Fruit fly (Drosophila melanogaster) whole organism, embryonic: ENCODE results near the gene shams.

Source experiments
- Atf-2 ChIP-seq: fragments of 200-800 bp; sonication (Bioruptor generic); optimal IDR thresholded peaks from 2 replicates; lab custom pipeline; 2016; ENCODE audit warnings: missing biosample characterization, missing genetic modification characterization
- B-H2 ChIP-seq: fragments of 200-800 bp; sonication (Bioruptor generic); optimal IDR thresholded peaks from 2 replicates; lab custom pipeline; 2018; ENCODE audit warnings: missing biosample characterization, mild to moderate bottlenecking, missing genetic modification characterization
- BtbVII ChIP-seq: fragments of 200-800 bp; sonication (Bioruptor generic); optimal IDR thresholded peaks from 3 replicates; lab custom pipeline; 2017; ENCODE audit warnings: missing biosample characterization, mild to moderate bottlenecking, missing genetic modification characterization
- CG10274 ChIP-seq: fragments of 200-800 bp; sonication (Bioruptor generic); optimal IDR thresholded peaks from 3 replicates; lab custom pipeline; 2017; ENCODE audit warnings: missing biosample characterization, mild to moderate bottlenecking, missing genetic modification characterization
- CG10321 ChIP-seq: fragments of 200-800 bp; sonication (Bioruptor generic); IDR thresholded peaks from 2 replicates; pipeline ENCODE4 v1.3.6; 2022; ENCODE audit warnings: missing biosample characterization, missing genetic modification characterization
- CG10431 ChIP-seq: fragments of 200-800 bp; sonication (Bioruptor generic); optimal IDR thresholded peaks from 3 replicates; lab custom pipeline; 2018; ENCODE audit warnings: missing biosample characterization, mild to moderate bottlenecking, missing genetic modification characterization
- CG10462 ChIP-seq: fragments of 200-800 bp; sonication (Bioruptor generic); optimal IDR thresholded peaks from 2 replicates; lab custom pipeline; 2016; ENCODE audit warnings: missing biosample characterization, missing genetic modification characterization
- CG12236 ChIP-seq: fragments of 200-800 bp; sonication (Bioruptor generic); optimal IDR thresholded peaks from 2 replicates; lab custom pipeline; 2016; ENCODE audit warnings: missing biosample characterization, missing genetic modification characterization
- CG12769 ChIP-seq: fragments of 200-800 bp; sonication (Bioruptor generic); optimal IDR thresholded peaks from 2 replicates; lab custom pipeline; 2019; ENCODE audit warnings: missing biosample characterization, mild to moderate bottlenecking, missing genetic modification characterization, moderate library complexity
- CG12942 ChIP-seq: fragments of 200-800 bp; sonication (Bioruptor generic); optimal IDR thresholded peaks from 3 replicates; lab custom pipeline; 2016; ENCODE audit warnings: missing biosample characterization, missing genetic modification characterization
- CG13624 ChIP-seq: fragments of 200-800 bp; sonication (Bioruptor generic); optimal IDR thresholded peaks from 2 replicates; lab custom pipeline; 2016; ENCODE audit warnings: missing biosample characterization, missing genetic modification characterization
- CG1529 ChIP-seq: fragments of 200-800 bp; sonication (Bioruptor generic); optimal IDR thresholded peaks from 3 replicates; lab custom pipeline; 2018; ENCODE audit warnings: missing biosample characterization, missing genetic modification characterization
- CG15479 ChIP-seq: fragments of 200-800 bp; sonication (Bioruptor generic); optimal IDR thresholded peaks from 3 replicates; lab custom pipeline; 2019; ENCODE audit warnings: missing biosample characterization, mild to moderate bottlenecking, missing genetic modification characterization, moderate library complexity
- CG16863 ChIP-seq: fragments of 200-800 bp; sonication (Bioruptor generic); optimal IDR thresholded peaks from 3 replicates; lab custom pipeline; 2016; ENCODE audit warnings: missing biosample characterization, missing genetic modification characterization
- CG17328 ChIP-seq: fragments of 200-800 bp; sonication (Bioruptor generic); IDR thresholded peaks from 2 replicates; pipeline ENCODE4 v1.3.6; 2022; ENCODE audit warnings: missing biosample characterization, missing genetic modification characterization
- CG18764 ChIP-seq: fragments of 200-800 bp; sonication (Bioruptor generic); optimal IDR thresholded peaks from 3 replicates; lab custom pipeline; 2016; ENCODE audit warnings: missing biosample characterization, missing genetic modification characterization
- CG2116 ChIP-seq: fragments of 200-800 bp; sonication (Bioruptor generic); optimal IDR thresholded peaks from 3 replicates; lab custom pipeline; 2018; ENCODE audit warnings: missing biosample characterization, mild to moderate bottlenecking, missing genetic modification characterization
- CG2199 ChIP-seq: fragments of 200-800 bp; sonication (Bioruptor generic); IDR thresholded peaks from 3 replicates; pipeline ENCODE4 v1.3.6; 2022; ENCODE audit warnings: missing biosample characterization, missing genetic modification characterization
- CG3838 ChIP-seq: fragments of 200-800 bp; sonication (Bioruptor generic); optimal IDR thresholded peaks from 3 replicates; lab custom pipeline; 2016; ENCODE audit warnings: missing biosample characterization, missing genetic modification characterization
- CG5953 ChIP-seq: fragments of 200-800 bp; sonication (Bioruptor generic); IDR thresholded peaks from 2 replicates; pipeline ENCODE4 v1.3.6; 2022; ENCODE audit warnings: missing biosample characterization, missing genetic modification characterization
- CG6689 ChIP-seq: fragments of 200-800 bp; sonication (Bioruptor generic); IDR thresholded peaks from 2 replicates; pipeline ENCODE4 v1.3.6; 2022; ENCODE audit warnings: missing biosample characterization, missing genetic modification characterization
- CG6854 ChIP-seq: fragments of 200-800 bp; sonication (Bioruptor generic); optimal IDR thresholded peaks from 3 replicates; lab custom pipeline; 2017; ENCODE audit warnings: missing biosample characterization, mild to moderate bottlenecking, missing genetic modification characterization
- CG7271 ChIP-seq: fragments of 200-800 bp; sonication (Bioruptor generic); optimal IDR thresholded peaks from 2 replicates; lab custom pipeline; 2018; ENCODE audit warnings: missing biosample characterization, mild to moderate bottlenecking, missing genetic modification characterization, moderate library complexity
- CG7372 ChIP-seq: fragments of 200-800 bp; sonication (Bioruptor generic); IDR thresholded peaks from 2 replicates; pipeline ENCODE4 v1.3.6; 2022; ENCODE audit warnings: missing biosample characterization, missing genetic modification characterization
- CG7987 ChIP-seq: fragments of 200-800 bp; sonication (Bioruptor generic); optimal IDR thresholded peaks from 2 replicates; lab custom pipeline; 2018; ENCODE audit warnings: missing biosample characterization, mild to moderate bottlenecking, missing genetic modification characterization, moderate library complexity
- CG8290 ChIP-seq, 3 experiments: fragments of 200-800 bp; sonication (Bioruptor generic); optimal IDR thresholded peaks; 2 replicates each; lab custom pipeline; 2016 to 2019; ENCODE audit warnings: missing biosample characterization in 3 of 3, missing genetic modification characterization in 3 of 3, mild to moderate bottlenecking in 2 of 3, moderate library complexity in 1 of 3
- CG8359 ChIP-seq: fragments of 200-800 bp; sonication (Bioruptor generic); optimal IDR thresholded peaks from 2 replicates; lab custom pipeline; 2017; ENCODE audit warnings: missing biosample characterization, mild to moderate bottlenecking, missing genetic modification characterization, borderline replicate concordance
- CG8388 ChIP-seq: fragments of 200-800 bp; sonication (Bioruptor generic); optimal IDR thresholded peaks from 2 replicates; lab custom pipeline; 2019; ENCODE audit warnings: missing biosample characterization, mild to moderate bottlenecking, missing genetic modification characterization, moderate library complexity
- CG9437 ChIP-seq: fragments of 200-800 bp; sonication (Bioruptor generic); optimal IDR thresholded peaks from 2 replicates; lab custom pipeline; 2018; ENCODE audit warnings: missing biosample characterization, mild to moderate bottlenecking, missing genetic modification characterization
- CTCF ChIP-seq: fragments of 200-800 bp; sonication (Bioruptor generic); optimal IDR thresholded peaks from 2 replicates; lab custom pipeline; 2017; ENCODE audit warnings: missing biosample characterization, mild to moderate bottlenecking, missing genetic modification characterization, moderate library complexity
- H2.0 ChIP-seq: fragments of 200-800 bp; sonication (Bioruptor generic); IDR thresholded peaks from 2 replicates; pipeline ENCODE4 v1.3.6; 2022; ENCODE audit warnings: missing biosample characterization, missing genetic modification characterization
- Hmr ChIP-seq: fragments of 200-800 bp; sonication (Bioruptor generic); optimal IDR thresholded peaks from 3 replicates; lab custom pipeline; 2017; ENCODE audit warnings: mild to moderate bottlenecking, missing biosample characterization, missing genetic modification reagents, missing genetic modification characterization
- Med ChIP-seq: fragments of 200-800 bp; sonication (Bioruptor generic); peaks from one replicate; lab custom pipeline; 2016; ENCODE audit warnings: missing biosample characterization, missing genetic modification characterization, mild to moderate bottlenecking, inconsistent platforms, moderate library complexity
- PHDP ChIP-seq: fragments of 200-800 bp; sonication (Bioruptor generic); optimal IDR thresholded peaks from 3 replicates; lab custom pipeline; 2018; ENCODE audit warnings: missing biosample characterization, mild to moderate bottlenecking, missing genetic modification characterization, moderate library complexity
- Sry-δ ChIP-seq: fragments of 200-800 bp; sonication (Bioruptor generic); optimal IDR thresholded peaks from 2 replicates; lab custom pipeline; 2016; ENCODE audit warnings: missing biosample characterization, missing genetic modification characterization
- ac ChIP-seq: fragments of 200-800 bp; sonication (Bioruptor generic); optimal IDR thresholded peaks from 3 replicates; lab custom pipeline; 2017; ENCODE audit warnings: missing biosample characterization, mild to moderate bottlenecking, missing genetic modification characterization
- crp ChIP-seq, 2 experiments: fragments of 200-800 bp; sonication (Bioruptor generic); optimal IDR thresholded peaks; 2 replicates in 1 of 2; 3 replicates in 1 of 2; lab custom pipeline; 2017; ENCODE audit warnings: missing biosample characterization in 2 of 2, missing genetic modification characterization in 2 of 2, mild to moderate bottlenecking in 1 of 2, moderate library complexity in 1 of 2
- ftz-f1 ChIP-seq: fragments of 200-800 bp; sonication (Bioruptor generic); optimal IDR thresholded peaks from 2 replicates; lab custom pipeline; 2016; ENCODE audit warnings: missing biosample characterization, missing genetic modification characterization
- gcm2 ChIP-seq: fragments of 200-800 bp; sonication (Bioruptor generic); optimal IDR thresholded peaks from 2 replicates; lab custom pipeline; 2016; ENCODE audit warnings: missing biosample characterization, missing genetic modification characterization
- grau ChIP-seq: fragments of 200-800 bp; optimal IDR thresholded peaks from 3 replicates; lab custom pipeline; 2019; ENCODE audit warnings: missing biosample characterization, mild to moderate bottlenecking, missing genetic modification characterization, moderate library complexity
- ham ChIP-seq: fragments of 200-800 bp; sonication (Bioruptor generic); IDR thresholded peaks from 2 replicates; pipeline ENCODE4 v1.3.6; 2022; ENCODE audit warnings: missing biosample characterization, missing genetic modification characterization
- hb ChIP-seq: fragments of 200-800 bp; sonication (Bioruptor generic); IDR thresholded peaks from 3 replicates; pipeline ENCODE4 v1.3.6; 2022; ENCODE audit warnings: missing biosample characterization, missing genetic modification characterization; ENCODE audit not compliant: partially characterized antibody
- hth ChIP-seq: fragments of >200 bp; optimal IDR thresholded peaks from 2 replicates; lab custom pipeline; 2017; ENCODE audit warnings: inconsistent platforms
- jing ChIP-seq: fragments of 200-800 bp; sonication (Bioruptor generic); optimal IDR thresholded peaks from 2 replicates; lab custom pipeline; 2018; ENCODE audit warnings: missing biosample characterization, mild to moderate bottlenecking, missing genetic modification characterization
- kay ChIP-seq: fragments of 200-800 bp; sonication (Bioruptor generic); optimal IDR thresholded peaks from 2 replicates; lab custom pipeline; 2016; ENCODE audit warnings: missing biosample characterization, missing genetic modification characterization
- kni ChIP-seq: fragments of 200-800 bp; sonication (Bioruptor generic); optimal IDR thresholded peaks from 3 replicates; lab custom pipeline; 2017; ENCODE audit warnings: mild to moderate bottlenecking, missing biosample characterization, missing genetic modification reagents, missing genetic modification characterization
- maf-S ChIP-seq: fragments of 200-800 bp; sonication (Bioruptor generic); optimal IDR thresholded peaks from 2 replicates; lab custom pipeline; 2016; ENCODE audit warnings: missing biosample characterization, missing genetic modification characterization
- salm ChIP-seq: fragments of 200-800 bp; sonication (Bioruptor generic); optimal IDR thresholded peaks from 2 replicates; lab custom pipeline; 2018; ENCODE audit warnings: missing biosample characterization, mild to moderate bottlenecking, missing genetic modification characterization
- sim ChIP-seq: fragments of 200-800 bp; sonication (Bioruptor generic); IDR thresholded peaks from 2 replicates; pipeline ENCODE4 v1.3.6; 2022; ENCODE audit warnings: missing biosample characterization, missing genetic modification characterization
- sob ChIP-seq: fragments of 200-800 bp; sonication (Bioruptor generic); IDR thresholded peaks from 2 replicates; pipeline ENCODE4 v1.3.6; 2022; ENCODE audit warnings: missing biosample characterization, missing genetic modification characterization
- vvl ChIP-seq: fragments of 200-800 bp; sonication (Bioruptor generic); IDR thresholded peaks from 2 replicates; pipeline ENCODE4 v1.3.6; 2022; ENCODE audit warnings: missing biosample characterization, missing genetic modification characterization
- zfh1 ChIP-seq: fragments of 200-800 bp; sonication (Bioruptor generic); IDR thresholded peaks from 3 replicates; pipeline ENCODE4 v1.3.6; 2022; ENCODE audit warnings: missing biosample characterization, missing genetic modification characterization

Gene shams

dm6 chr3R:25077280-25077820 lies 2.9 kb upstream of the shams start (continued):
- TF ChIP-seq CG8290 (GFP tag; optimal IDR thresholded peaks at IDR 0.05; lab: Kevin White, UChicago) (no peak), CG8290 (tag; optimal IDR thresholded peaks at IDR 0.05; lab: Kevin White, UChicago) (no peak), CG8388 (no peak), Sry-δ (GFP tag; lab: Kevin White, UChicago) (no peak), vvl (no peak), crp (GFP tag; optimal IDR thresholded peaks at IDR 0.05; lab: Kevin White, UChicago) (no peak), CG12236 (GFP tag; lab: Kevin White, UChicago) (no peak), CG18764 (no peak), CG5953 (GFP tag; lab: Robert Waterston, UW) (no peak), CG7372 (GFP tag; lab: Robert Waterston, UW) (no peak), CG10462 (no peak), hb (GFP tag; lab: Robert Waterston, UW) (no peak), CG6689 (GFP tag; lab: Robert Waterston, UW) (no peak), BtbVII (GFP tag; lab: Kevin White, UChicago) (no peak), CG10431 (GFP tag; lab: Kevin White, UChicago) (no peak), B-H2 (GFP tag; lab: Kevin White, UChicago) (no peak), ac (GFP tag; lab: Kevin White, UChicago) (peak; percentile 8), CG12769 (tag; lab: Kevin White, UChicago) (no peak), grau (tag; lab: Kevin White, UChicago) (no peak), CG10321 (GFP tag; lab: Robert Waterston, UW) (no peak), gcm2 (GFP tag; lab: Kevin White, UChicago) (no peak), Hmr (no peak), CG15479 (no peak), CG7987 (GFP tag; lab: Kevin White, UChicago) (no peak), CG6854 (GFP tag; lab: Kevin White, UChicago) (no peak), hth (lab: Kevin White, UChicago) (peak; percentile 50), CG17328 (GFP tag; lab: Robert Waterston, UW) (no peak), jing (no peak), CG1529 (GFP tag; lab: Kevin White, UChicago) (no peak), sob (no peak), CG10274 (GFP tag; lab: Kevin White, UChicago) (no peak), kay (GFP tag; lab: Kevin White, UChicago) (no peak), ham (GFP tag; lab: Robert Waterston, UW) (no peak), CG13624 (GFP tag; lab: Kevin White, UChicago) (no peak), CG2199 (GFP tag; lab: Robert Waterston, UW) (peak; percentile 85; the same call in 2 of the 3 replicates), kni (GFP tag; lab: Kevin White, UChicago) (peak; percentile 23), salm (no peak), CG8359 (GFP tag; lab: Kevin White, UChicago) (no peak), Atf-2 (GFP tag; lab: Kevin White, UChicago) (no peak), maf-S (no peak), H2.0 (GFP tag; lab: Robert Waterston, UW) (no peak), zfh1 (GFP tag; lab: Robert Waterston, UW) (0 out of 3 replicates have a peak, but pooled peaks have one; percentile 14), sim (GFP tag; lab: Robert Waterston, UW) (no peak), Med (peak; percentile 64), CG16863 (no peak), ftz-f1 (no peak), CTCF (no peak), CG3838 (GFP tag; lab: Kevin White, UChicago) (no peak), CG7271 (no peak), CG12942 (no peak), CG2116 (GFP tag; lab: Kevin White, UChicago) (no peak), PHDP (no peak), CG9437 (no peak)
